In the genomic region with DNA sequence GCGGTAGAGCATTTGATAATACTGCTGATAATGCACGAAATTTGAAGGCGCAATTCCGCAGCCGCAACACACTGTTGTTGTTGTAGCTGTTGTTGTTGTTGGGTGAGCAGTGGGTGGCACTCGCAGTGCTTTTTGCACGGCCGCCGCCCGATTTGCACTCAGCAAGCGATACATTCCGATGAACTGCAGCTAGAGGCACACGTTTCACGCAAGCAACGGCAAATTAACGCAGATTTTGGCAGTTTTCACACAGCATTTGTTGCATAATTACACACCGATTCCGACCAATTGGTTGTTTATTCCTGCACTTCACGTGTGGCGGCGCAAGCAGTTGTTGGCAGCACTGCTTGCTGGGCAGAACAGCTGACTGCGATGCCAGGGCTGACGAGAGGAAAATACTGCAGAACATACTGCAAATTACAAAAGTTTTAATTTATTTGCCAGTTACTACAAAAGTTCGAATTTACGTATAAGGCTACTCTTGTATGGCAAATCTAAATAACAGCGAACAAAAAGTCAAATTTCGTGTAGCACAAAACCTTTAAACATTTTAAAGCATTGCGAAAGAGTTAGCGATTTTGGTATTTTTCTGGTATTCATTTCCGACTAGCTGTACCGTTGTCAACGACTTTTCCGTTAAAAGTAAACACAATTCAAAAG, we compare ENCODE assay signal across 1 fruit fly cellular context.
TF ChIP-seq lines count a peak whose summit lies in the region.

Gene PolrMT (minus strand): TSS at position 345 of the 660 bp plus-strand sequence.
Gene CG14339 (plus strand): TSS at position 512 of the 660 bp plus-strand sequence.

TF ChIP-seq in whole organism, embryonic, 481 proteins besides CTCF, POLR2A, EP300 and RAD21 (continued from another document and continues in another):
- no peak for TF ChIP-seq Dfd (GFP tag; optimal IDR thresholded peaks at IDR 0.05; lab: Kevin White, UChicago)
- peak; percentile 65 for TF ChIP-seq NC2β (GFP tag; optimal IDR thresholded peaks at IDR 0.05; lab: Kevin White, UChicago)
- no peak; the same call in 2 of the 3 replicates for TF ChIP-seq CG34224 (GFP tag; IDR thresholded peaks at IDR 0.05; lab: Robert Waterston, UW; ENCODE audit: partially characterized antibody)
- no peak for TF ChIP-seq onecut (GFP tag; IDR thresholded peaks at IDR 0.05; lab: Robert Waterston, UW)
- TF ChIP-seq chif (GFP tag; optimal IDR thresholded peaks at IDR 0.05; lab: Kevin White, UChicago): peak; percentile 19 to 42
- TF ChIP-seq slp2 (GFP tag; optimal IDR thresholded peaks at IDR 0.05; lab: Kevin White, UChicago): peak; percentile 13
- no peak for TF ChIP-seq insv (GFP tag; optimal IDR thresholded peaks at IDR 0.05; lab: Kevin White, UChicago)
- no peak for TF ChIP-seq tll (GFP tag; optimal IDR thresholded peaks at IDR 0.05; lab: Kevin White, UChicago)
- no peak; the same call in 1 of the 2 replicates for TF ChIP-seq sens-2 (GFP tag; IDR thresholded peaks at IDR 0.05; lab: Robert Waterston, UW)
- TF ChIP-seq ken (GFP tag; IDR thresholded peaks at IDR 0.05; lab: Robert Waterston, UW): 0 out of 3 replicates have a peak, but pooled peaks have one; percentile 14
- TF ChIP-seq CG13894 (tag; optimal IDR thresholded peaks at IDR 0.05; lab: Kevin White, UChicago): no peak
- TF ChIP-seq HLH3B (GFP tag; IDR thresholded peaks at IDR 0.05; lab: Robert Waterston, UW): no peak
- TF ChIP-seq org-1 (GFP tag; optimal IDR thresholded peaks at IDR 0.05; lab: Kevin White, UChicago): no peak
- no peak for TF ChIP-seq CG3281 (GFP tag; optimal IDR thresholded peaks at IDR 0.05; lab: Kevin White, UChicago)
- no peak for TF ChIP-seq Hr39 (optimal IDR thresholded peaks at IDR 0.05; lab: Kevin White, UChicago)
- no peak for TF ChIP-seq CG12769 (tag; optimal IDR thresholded peaks at IDR 0.05; lab: Kevin White, UChicago)
- TF ChIP-seq CG5245 (GFP tag; optimal IDR thresholded peaks at IDR 0.05; lab: Kevin White, UChicago): no peak
- no peak for TF ChIP-seq abd-A (tag; optimal IDR thresholded peaks at IDR 0.05; lab: Kevin White, UChicago)
- no peak for TF ChIP-seq CG16815 (GFP tag; optimal IDR thresholded peaks at IDR 0.05; lab: Kevin White, UChicago)
- TF ChIP-seq CG15514 (GFP tag; optimal IDR thresholded peaks at IDR 0.05; lab: Kevin White, UChicago): peak; percentile 39
- TF ChIP-seq grn (GFP tag; optimal IDR thresholded peaks at IDR 0.05; lab: Kevin White, UChicago): no peak
- no peak for TF ChIP-seq Gug (GFP tag; IDR thresholded peaks at IDR 0.05; lab: Robert Waterston, UW)
- no peak for TF ChIP-seq HLHmδ (GFP tag; optimal IDR thresholded peaks at IDR 0.05; lab: Kevin White, UChicago)
- no peak for TF ChIP-seq MTF-1 (GFP tag; optimal IDR thresholded peaks at IDR 0.05; lab: Kevin White, UChicago; ENCODE audit: borderline replicate concordance)
- TF ChIP-seq Abd-B (GFP tag; optimal IDR thresholded peaks at IDR 0.05; lab: Kevin White, UChicago): peak; percentile 41
- TF ChIP-seq Usf (GFP tag; optimal IDR thresholded peaks at IDR 0.05; lab: Kevin White, UChicago): no peak
- TF ChIP-seq CG34422 (GFP tag; IDR thresholded peaks at IDR 0.05; lab: Robert Waterston, UW): peak; percentile 92
- no peak for TF ChIP-seq CG15073 (GFP tag; optimal IDR thresholded peaks at IDR 0.05; lab: Kevin White, UChicago)
- no peak for TF ChIP-seq gro (GFP tag; optimal IDR thresholded peaks at IDR 0.05; lab: Kevin White, UChicago)
- no peak for TF ChIP-seq grau (tag; optimal IDR thresholded peaks at IDR 0.05; lab: Kevin White, UChicago)
- no peak for TF ChIP-seq gem (tag; optimal IDR thresholded peaks at IDR 0.05; lab: Kevin White, UChicago)
- TF ChIP-seq prd (optimal IDR thresholded peaks at IDR 0.05; lab: Kevin White, UChicago): no peak
- peak; percentile 30; the same call in 2 of the 3 replicates for TF ChIP-seq prd (GFP tag; IDR thresholded peaks at IDR 0.05; lab: Robert Waterston, UW)
- no peak for TF ChIP-seq Asciz (GFP tag; optimal IDR thresholded peaks at IDR 0.05; lab: Kevin White, UChicago)
- peak; percentile 30 for TF ChIP-seq CG12236 (GFP tag; optimal IDR thresholded peaks at IDR 0.05; lab: Kevin White, UChicago)
- TF ChIP-seq Doc2 (GFP tag; IDR thresholded peaks at IDR 0.05; lab: Robert Waterston, UW): no peak
- no peak for TF ChIP-seq Hmx (GFP tag; optimal IDR thresholded peaks at IDR 0.05; lab: Kevin White, UChicago)
- TF ChIP-seq CG9876 (GFP tag; optimal IDR thresholded peaks at IDR 0.05; lab: Kevin White, UChicago): peak; percentile 5
- TF ChIP-seq sens (GFP tag; lab: Kevin White, UChicago): peak; percentile 96
- TF ChIP-seq CG4730 (GFP tag; IDR thresholded peaks at IDR 0.05; lab: Robert Waterston, UW): 0 out of 2 replicates have a peak, but pooled peaks have one; percentile 7
- peak; percentile 49; the same call in 1 of the 2 replicates for TF ChIP-seq CG13287 (GFP tag; IDR thresholded peaks at IDR 0.05; lab: Robert Waterston, UW; ENCODE audit: partially characterized antibody)
- no peak for TF ChIP-seq NfI (GFP tag; optimal IDR thresholded peaks at IDR 0.05; lab: Kevin White, UChicago)
- no peak for TF ChIP-seq CG16779 (GFP tag; IDR thresholded peaks at IDR 0.05; lab: Robert Waterston, UW)
- no peak for TF ChIP-seq Fer3 (tag; optimal IDR thresholded peaks at IDR 0.05; lab: Kevin White, UChicago)
- peak; percentile 76 for TF ChIP-seq Ets65A (GFP tag; lab: Kevin White, UChicago)
- peak; percentile 10 for TF ChIP-seq CG34376 (GFP tag; optimal IDR thresholded peaks at IDR 0.05; lab: Kevin White, UChicago)
- peak; percentile 28 for TF ChIP-seq CG10654 (GFP tag; optimal IDR thresholded peaks at IDR 0.05; lab: Kevin White, UChicago)
- TF ChIP-seq kay (GFP tag; optimal IDR thresholded peaks at IDR 0.05; lab: Kevin White, UChicago): no peak
- TF ChIP-seq vnd (GFP tag; IDR thresholded peaks at IDR 0.05; lab: Robert Waterston, UW; ENCODE audit: partially characterized antibody): no peak
- TF ChIP-seq CG11093 (GFP tag; IDR thresholded peaks at IDR 0.05; lab: Robert Waterston, UW): no peak
- TF ChIP-seq gsb (GFP tag; IDR thresholded peaks at IDR 0.05; lab: Robert Waterston, UW): no peak
- TF ChIP-seq Rfx (GFP tag; IDR thresholded peaks at IDR 0.05; lab: Robert Waterston, UW): no peak
- 0 out of 3 replicates have a peak, but pooled peaks have one; percentile 41 for TF ChIP-seq Optix (GFP tag; IDR thresholded peaks at IDR 0.05; lab: Robert Waterston, UW)
- TF ChIP-seq tna (GFP tag; IDR thresholded peaks at IDR 0.05; lab: Robert Waterston, UW; ENCODE audit: partially characterized antibody): 0 out of 2 replicates have a peak, but pooled peaks have one; percentile 34
- TF ChIP-seq CG6272 (GFP tag; IDR thresholded peaks at IDR 0.05; lab: Robert Waterston, UW): no peak
- no peak for TF ChIP-seq crol (GFP tag; IDR thresholded peaks at IDR 0.05; lab: Robert Waterston, UW)
- TF ChIP-seq Taf1 (GFP tag; IDR thresholded peaks at IDR 0.05; lab: Robert Waterston, UW): no peak
- peak; percentile 70 for TF ChIP-seq CG12659 (GFP tag; optimal IDR thresholded peaks at IDR 0.05; lab: Kevin White, UChicago)
- TF ChIP-seq Camta (GFP tag; optimal IDR thresholded peaks at IDR 0.05; lab: Kevin White, UChicago): no peak
- TF ChIP-seq CG5953 (GFP tag; IDR thresholded peaks at IDR 0.05; lab: Robert Waterston, UW): no peak
- TF ChIP-seq zf30C (GFP tag; optimal IDR thresholded peaks at IDR 0.05; lab: Kevin White, UChicago): no peak
- TF ChIP-seq CG6765 (GFP tag; optimal IDR thresholded peaks at IDR 0.05; lab: Kevin White, UChicago): no peak
- TF ChIP-seq dati (GFP tag; IDR thresholded peaks at IDR 0.05; lab: Robert Waterston, UW): no peak
- TF ChIP-seq bcd (GFP tag; optimal IDR thresholded peaks at IDR 0.05; lab: Kevin White, UChicago): no peak
- no peak for TF ChIP-seq pita (GFP tag; optimal IDR thresholded peaks at IDR 0.05; lab: Kevin White, UChicago)
- TF ChIP-seq Atf-2 (GFP tag; optimal IDR thresholded peaks at IDR 0.05; lab: Kevin White, UChicago): no peak
- TF ChIP-seq Ravus (GFP tag; IDR thresholded peaks at IDR 0.05; lab: Robert Waterston, UW): no peak
- TF ChIP-seq CG10959 (GFP tag; IDR thresholded peaks at IDR 0.05; lab: Robert Waterston, UW): no peak
- 0 out of 3 replicates have a peak, but pooled peaks have one; percentile 15 for TF ChIP-seq ci (GFP tag; IDR thresholded peaks at IDR 0.05; lab: Robert Waterston, UW)
- peak; percentile 63 for TF ChIP-seq CoRest (tag; optimal IDR thresholded peaks at IDR 0.05; lab: Kevin White, UChicago)
- TF ChIP-seq nerfin-1 (tag; optimal IDR thresholded peaks at IDR 0.05; lab: Kevin White, UChicago): no peak
- TF ChIP-seq exex (tag; optimal IDR thresholded peaks at IDR 0.05; lab: Kevin White, UChicago): peak; percentile 15
- no peak for TF ChIP-seq wor (GFP tag; IDR thresholded peaks at IDR 0.05; lab: Robert Waterston, UW)
- peak; percentile 5 for TF ChIP-seq CG11398 (GFP tag; optimal IDR thresholded peaks at IDR 0.05; lab: Kevin White, UChicago)
- no peak for TF ChIP-seq Lim3 (GFP tag; IDR thresholded peaks at IDR 0.05; lab: Robert Waterston, UW)
- TF ChIP-seq CG10147 (GFP tag; optimal IDR thresholded peaks at IDR 0.05; lab: Kevin White, UChicago): no peak
- TF ChIP-seq CG8359 (GFP tag; optimal IDR thresholded peaks at IDR 0.05; lab: Kevin White, UChicago; ENCODE audit: borderline replicate concordance): no peak
- peak; percentile 16 for TF ChIP-seq NK7.1 (GFP tag; optimal IDR thresholded peaks at IDR 0.05; lab: Kevin White, UChicago)
- no peak for TF ChIP-seq cato (GFP tag; optimal IDR thresholded peaks at IDR 0.05; lab: Kevin White, UChicago; ENCODE audit: borderline replicate concordance)
- peak; percentile 49 for TF ChIP-seq Mes4 (GFP tag; optimal IDR thresholded peaks at IDR 0.05; lab: Kevin White, UChicago)
- no peak for TF ChIP-seq Nf-YA (GFP tag; IDR thresholded peaks at IDR 0.05; lab: Robert Waterston, UW)
- no peak for TF ChIP-seq CG17568 (GFP tag; optimal IDR thresholded peaks at IDR 0.05; lab: Kevin White, UChicago)
- TF ChIP-seq lab (GFP tag; optimal IDR thresholded peaks at IDR 0.05; lab: Kevin White, UChicago): no peak
- TF ChIP-seq dmrt11E (tag; optimal IDR thresholded peaks at IDR 0.05; lab: Kevin White, UChicago): peak; percentile 20
- no peak for TF ChIP-seq D19A (tag; optimal IDR thresholded peaks at IDR 0.05; lab: Kevin White, UChicago)
- TF ChIP-seq CG8281 (tag; optimal IDR thresholded peaks at IDR 0.05; lab: Kevin White, UChicago): no peak
- peak; percentile 51 for TF ChIP-seq CG14710 (tag; optimal IDR thresholded peaks at IDR 0.05; lab: Kevin White, UChicago)
- peak; percentile 60 for TF ChIP-seq Dp (GFP tag; optimal IDR thresholded peaks at IDR 0.05; lab: Kevin White, UChicago)
- TF ChIP-seq da (GFP tag; optimal IDR thresholded peaks at IDR 0.05; lab: Kevin White, UChicago): no peak
- no peak for TF ChIP-seq D (optimal IDR thresholded peaks at IDR 0.05; lab: Kevin White, UChicago)
- no peak for TF ChIP-seq D (GFP tag; optimal IDR thresholded peaks at IDR 0.05; lab: Kevin White, UChicago)
- peak; percentile 13 for TF ChIP-seq CG18619 (GFP tag; optimal IDR thresholded peaks at IDR 0.05; lab: Kevin White, UChicago)
- TF ChIP-seq pan (optimal IDR thresholded peaks at IDR 0.05; lab: Kevin White, UChicago): no peak
- peak in 1 of 2 experiments; percentile 22 for TF ChIP-seq pan (GFP tag; optimal IDR thresholded peaks at IDR 0.05 in 1 of 2, IDR thresholded peaks at IDR 0.05 in 1 of 2)
- TF ChIP-seq stc (GFP tag; IDR thresholded peaks at IDR 0.05; lab: Robert Waterston, UW): no peak
- TF ChIP-seq CG3838 (GFP tag; optimal IDR thresholded peaks at IDR 0.05; lab: Kevin White, UChicago): no peak
- TF ChIP-seq CG15269 (tag; optimal IDR thresholded peaks at IDR 0.05; lab: Kevin White, UChicago): no peak
- no peak for TF ChIP-seq CG30020 (tag; optimal IDR thresholded peaks at IDR 0.05; lab: Kevin White, UChicago)
- peak; percentile 85 for TF ChIP-seq Max (GFP tag; optimal IDR thresholded peaks at IDR 0.05; lab: Kevin White, UChicago)
- no peak for TF ChIP-seq Hey (tag; optimal IDR thresholded peaks at IDR 0.05; lab: Kevin White, UChicago)
- no peak for TF ChIP-seq inv (GFP tag; IDR thresholded peaks at IDR 0.05; lab: Robert Waterston, UW; ENCODE audit: partially characterized antibody)
- no peak for TF ChIP-seq CG17361 (GFP tag; IDR thresholded peaks at IDR 0.05; lab: Robert Waterston, UW)
- TF ChIP-seq CG17829 (tag; optimal IDR thresholded peaks at IDR 0.05; lab: Kevin White, UChicago): peak; percentile 35
- TF ChIP-seq CG17912 (GFP tag; optimal IDR thresholded peaks at IDR 0.05; lab: Kevin White, UChicago): no peak
- TF ChIP-seq ash1 (GFP tag; optimal IDR thresholded peaks at IDR 0.05; lab: Kevin White, UChicago): no peak
- no peak for TF ChIP-seq aop (GFP tag; IDR thresholded peaks at IDR 0.05; lab: Robert Waterston, UW)
- no peak for TF ChIP-seq HHEX (GFP tag; optimal IDR thresholded peaks at IDR 0.05; lab: Kevin White, UChicago)
- TF ChIP-seq tin (GFP tag; optimal IDR thresholded peaks at IDR 0.05; lab: Kevin White, UChicago): peak; percentile 54
- TF ChIP-seq Fer1 (GFP tag; optimal IDR thresholded peaks at IDR 0.05; lab: Kevin White, UChicago): peak; percentile 48
- no peak for TF ChIP-seq CG6854 (GFP tag; optimal IDR thresholded peaks at IDR 0.05; lab: Kevin White, UChicago)
- peak; percentile 29 for TF ChIP-seq CG13424 (tag; optimal IDR thresholded peaks at IDR 0.05; lab: Kevin White, UChicago)
- TF ChIP-seq sc (optimal IDR thresholded peaks at IDR 0.05; lab: Kevin White, UChicago): no peak
- no peak for TF ChIP-seq sc (GFP tag; optimal IDR thresholded peaks at IDR 0.05; lab: Kevin White, UChicago)
- TF ChIP-seq CG33213 (GFP tag; optimal IDR thresholded peaks at IDR 0.05; lab: Kevin White, UChicago): no peak
- TF ChIP-seq Atf6 (GFP tag; IDR thresholded peaks at IDR 0.05; lab: Robert Waterston, UW): no peak
- no peak for TF ChIP-seq Nf-YB (GFP tag; optimal IDR thresholded peaks at IDR 0.05; lab: Kevin White, UChicago)
- no peak for TF ChIP-seq CkIIα-i1 (GFP tag; IDR thresholded peaks at IDR 0.05; lab: Robert Waterston, UW)
- TF ChIP-seq bowl (GFP tag; IDR thresholded peaks at IDR 0.05; lab: Robert Waterston, UW): no peak
- TF ChIP-seq E2f2 (GFP tag; IDR thresholded peaks at IDR 0.05; lab: Robert Waterston, UW): peak; percentile 59
- 0 out of 2 replicates have a peak, but pooled peaks have one; percentile 11 for TF ChIP-seq CG17328 (GFP tag; IDR thresholded peaks at IDR 0.05; lab: Robert Waterston, UW)
- TF ChIP-seq rib (GFP tag; IDR thresholded peaks at IDR 0.05; lab: Robert Waterston, UW): no peak
- no peak for TF ChIP-seq CG7745 (tag; optimal IDR thresholded peaks at IDR 0.05; lab: Kevin White, UChicago)
- TF ChIP-seq CG15479 (GFP tag; optimal IDR thresholded peaks at IDR 0.05; lab: Kevin White, UChicago): peak; percentile 34
- TF ChIP-seq B-H1 (GFP tag; IDR thresholded peaks at IDR 0.05; lab: Robert Waterston, UW): no peak
- peak; percentile 43 for TF ChIP-seq CG10267 (tag; optimal IDR thresholded peaks at IDR 0.05; lab: Kevin White, UChicago)
- no peak for TF ChIP-seq CG11247 (GFP tag; IDR thresholded peaks at IDR 0.05; lab: Robert Waterston, UW)
